Worm (Caenorhabditis elegans) whole organism, young adult: Measurements from ENCODE around the gene mig-2.

Source experiments
- F33H1.4 ChIP-seq: fragments of 200-800 bp; sonication (Bioruptor generic); IDR thresholded peaks from 2 replicates; pipeline ENCODE4 v1.3.6; 2022; ENCODE audit warnings: missing genetic modification reagents, missing genetic modification characterization, missing compliant biosample characterization
- Y53G8AR.9 ChIP-seq: fragments of 200-800 bp; sonication (Bioruptor generic); conservative IDR thresholded peaks from 2 replicates; pipeline ENCODE4 v1.3.6; 2022; ENCODE audit warnings: missing genetic modification reagents, missing genetic modification characterization, missing compliant biosample characterization
- ama-1 ChIP-seq, 3 experiments: fragments of 150-350 bp in 1 of 3; sonication (generic microtip) in 2 of 3; optimal IDR thresholded peaks; 2 replicates each; lab custom pipeline; 2014 to 2018; ENCODE audit warnings: missing biosample characterization in 2 of 3, missing genetic modification characterization in 2 of 3, missing genetic modification reagents in 2 of 3
- dpl-1 ChIP-seq: fragments of 150-350 bp; optimal IDR thresholded peaks from 2 replicates; lab custom pipeline; 2014; ENCODE audit warnings: missing biosample characterization, missing genetic modification reagents, missing genetic modification characterization
- hlh-12 ChIP-seq: sonication (generic microtip); optimal IDR thresholded peaks from 2 replicates; lab custom pipeline; 2016; ENCODE audit warnings: missing genetic modification characterization, missing compliant biosample characterization
- lin-26 ChIP-seq: fragments of 200-800 bp; sonication (Bioruptor generic); IDR thresholded peaks from 2 replicates; pipeline ENCODE4 v1.3.6; 2022; ENCODE audit warnings: missing genetic modification reagents, missing genetic modification characterization, missing compliant biosample characterization
- nhr-27 ChIP-seq: fragments of 200-800 bp; sonication (Bioruptor generic); optimal IDR thresholded peaks from 2 replicates; lab custom pipeline; 2018; ENCODE audit warnings: mild to moderate bottlenecking, missing genetic modification characterization, moderate library complexity, missing compliant biosample characterization
- tlf-1 ChIP-seq: fragments of 200-800 bp; sonication (Bioruptor generic); optimal IDR thresholded peaks from 2 replicates; lab custom pipeline; 2018; ENCODE audit warnings: mild to moderate bottlenecking, missing genetic modification characterization, missing compliant biosample characterization
- unc-62 ChIP-seq: fragments of 150-350 bp; optimal IDR thresholded peaks from 2 replicates; lab custom pipeline; 2014; ENCODE audit warnings: missing biosample characterization, missing genetic modification reagents, missing genetic modification characterization

DNA sequence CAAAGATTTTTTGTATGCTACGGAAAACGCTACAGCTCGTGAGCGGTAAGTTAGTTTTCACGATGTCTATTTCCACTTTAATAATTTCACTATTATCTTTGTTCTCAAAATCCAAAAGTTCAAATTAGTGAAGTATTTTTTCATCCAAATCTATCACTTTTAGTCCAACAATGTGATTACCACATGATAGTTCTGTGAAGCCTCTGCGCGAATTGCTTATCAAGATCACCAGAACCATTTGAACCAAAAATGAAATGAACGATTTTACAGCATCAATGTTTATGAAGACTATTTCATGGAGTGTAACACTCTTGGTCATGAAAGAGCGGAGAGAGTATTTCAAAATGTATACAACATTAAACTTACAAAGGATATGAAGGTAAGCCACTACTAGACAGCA is 14.0 kb upstream of the mig-2 start:
- TF ChIP-seq Y53G8AR.9 (GFP tag; lab: Robert Waterston, UW) (no peak), unc-62 (GFP tag; lab: Kevin White, UChicago) (no peak), F33H1.4 (GFP tag; lab: Robert Waterston, UW) (no peak), lin-26 (GFP tag; lab: Robert Waterston, UW) (no peak), ama-1 (optimal IDR thresholded peaks at IDR 0.05; lab: Kevin White, UChicago) (no peak), ama-1 (GFP tag; optimal IDR thresholded peaks at IDR 0.05; lab: Kevin White, UChicago) (no peak), dpl-1 (no peak), hlh-12 (tag; lab: Kevin White, UChicago) (no peak), tlf-1 (no peak), nhr-27 (tag; lab: Kevin White, UChicago) (no peak)
